Fruit fly (Drosophila melanogaster) whole organism, prepupa: Measurements from ENCODE around the gene Rpn9.

ENCODE experiments used
- Blimp-1 ChIP-seq: fragments of 200-800 bp; sonication (Bioruptor generic); optimal IDR thresholded peaks from 3 replicates; lab custom pipeline; 2017; ENCODE audit warnings: missing biosample characterization, missing genetic modification characterization, mild to moderate bottlenecking, moderate library complexity, missing genetic modification reagents
- CG10631 ChIP-seq: fragments of 200-800 bp; sonication (Bioruptor generic); optimal IDR thresholded peaks from 2 replicates; lab custom pipeline; 2016; ENCODE audit warnings: missing biosample characterization, missing genetic modification characterization
- CG11294 ChIP-seq: fragments of 200-800 bp; sonication (Bioruptor generic); IDR thresholded peaks from 2 replicates; pipeline ENCODE4 v1.3.6; 2022; ENCODE audit warnings: missing biosample characterization, missing genetic modification characterization
- CG11762 ChIP-seq: fragments of 200-800 bp; sonication (Bioruptor generic); optimal IDR thresholded peaks from 3 replicates; lab custom pipeline; 2016; ENCODE audit warnings: missing biosample characterization, missing genetic modification characterization; ENCODE audit not compliant: insufficient read depth
- CG11902 ChIP-seq: fragments of 200-800 bp; sonication (Bioruptor generic); optimal IDR thresholded peaks from 3 replicates; lab custom pipeline; 2016; ENCODE audit warnings: missing biosample characterization, missing genetic modification characterization
- CG1621 ChIP-seq: fragments of 200-800 bp; sonication (Bioruptor generic); optimal IDR thresholded peaks from 3 replicates; lab custom pipeline; 2018; ENCODE audit warnings: missing biosample characterization, mild to moderate bottlenecking, missing genetic modification characterization
- CG16779 ChIP-seq: fragments of 200-800 bp; sonication (Bioruptor generic); optimal IDR thresholded peaks from 3 replicates; lab custom pipeline; 2017; ENCODE audit warnings: missing biosample characterization, mild to moderate bottlenecking, missing genetic modification characterization
- CG3032 ChIP-seq: fragments of 200-800 bp; optimal IDR thresholded peaks from 2 replicates; lab custom pipeline; 2019; ENCODE audit warnings: missing biosample characterization, mild to moderate bottlenecking, missing genetic modification characterization, moderate library complexity
- CG31627 ChIP-seq: fragments of 200-800 bp; sonication (Bioruptor generic); optimal IDR thresholded peaks from 3 replicates; lab custom pipeline; 2016; ENCODE audit warnings: missing biosample characterization, missing genetic modification characterization
- CG32006 ChIP-seq: fragments of 200-800 bp; sonication (Bioruptor generic); optimal IDR thresholded peaks from 3 replicates; lab custom pipeline; 2017; ENCODE audit warnings: missing biosample characterization, mild to moderate bottlenecking, missing genetic modification characterization
- CG3919 ChIP-seq: fragments of 200-800 bp; sonication (Bioruptor generic); optimal IDR thresholded peaks from 3 replicates; lab custom pipeline; 2016; ENCODE audit warnings: missing biosample characterization, missing genetic modification characterization
- CG4318 ChIP-seq: fragments of 200-800 bp; sonication (Bioruptor generic); optimal IDR thresholded peaks from 3 replicates; lab custom pipeline; 2017; ENCODE audit warnings: missing biosample characterization, mild to moderate bottlenecking, missing genetic modification characterization
- CG6163 ChIP-seq: fragments of 200-800 bp; sonication (Bioruptor generic); IDR thresholded peaks from 3 replicates; pipeline ENCODE4 v1.3.6; 2022; ENCODE audit warnings: missing biosample characterization, missing genetic modification characterization
- CG6792 ChIP-seq: fragments of 200-800 bp; sonication (Bioruptor generic); optimal IDR thresholded peaks from 3 replicates; lab custom pipeline; 2016; ENCODE audit warnings: missing biosample characterization, missing genetic modification characterization
- CG6808 ChIP-seq: fragments of 200-800 bp; sonication (Bioruptor generic); optimal IDR thresholded peaks from 3 replicates; lab custom pipeline; 2017; ENCODE audit warnings: missing biosample characterization, missing genetic modification characterization, mild to moderate bottlenecking, moderate library complexity, missing genetic modification reagents
- CG6854 ChIP-seq: fragments of 200-800 bp; sonication (Bioruptor generic); optimal IDR thresholded peaks from 2 replicates; lab custom pipeline; 2017; ENCODE audit warnings: missing biosample characterization, mild to moderate bottlenecking, missing genetic modification characterization
- CG8632 ChIP-seq: fragments of 200-800 bp; sonication (Bioruptor generic); optimal IDR thresholded peaks from 3 replicates; lab custom pipeline; 2016; ENCODE audit warnings: missing biosample characterization, missing genetic modification characterization
- Eip75B ChIP-seq: fragments of 200-800 bp; sonication (Bioruptor generic); optimal IDR thresholded peaks from 3 replicates; lab custom pipeline; 2016; ENCODE audit warnings: missing biosample characterization, missing genetic modification characterization
- Eip78C ChIP-seq: fragments of 200-800 bp; sonication (Bioruptor generic); peaks from one replicate; lab custom pipeline; 2016; ENCODE audit warnings: missing biosample characterization, missing genetic modification characterization
- Eip93F ChIP-seq: fragments of 200-800 bp; sonication (Bioruptor generic); optimal IDR thresholded peaks from 2 replicates; lab custom pipeline; 2016; ENCODE audit warnings: missing biosample characterization, mild to moderate bottlenecking, missing genetic modification characterization
- Ets21C ChIP-seq: fragments of 200-800 bp; sonication (Bioruptor generic); optimal IDR thresholded peaks from 3 replicates; lab custom pipeline; 2016; ENCODE audit warnings: missing biosample characterization, missing genetic modification characterization
- Ets96B ChIP-seq: fragments of 200-800 bp; optimal IDR thresholded peaks from 2 replicates; lab custom pipeline; 2019; ENCODE audit warnings: missing biosample characterization, mild to moderate bottlenecking, missing genetic modification characterization, moderate library complexity
- Gug ChIP-seq: fragments of 200-800 bp; sonication (Bioruptor generic); IDR thresholded peaks from 2 replicates; pipeline ENCODE4 v1.3.6; 2022; ENCODE audit warnings: missing biosample characterization, missing genetic modification characterization
- Hr4 ChIP-seq: fragments of 200-800 bp; sonication (Bioruptor generic); optimal IDR thresholded peaks from 3 replicates; lab custom pipeline; 2016; ENCODE audit warnings: missing biosample characterization, missing genetic modification characterization
- Lpt ChIP-seq: fragments of 200-800 bp; sonication (Bioruptor generic); optimal IDR thresholded peaks from 3 replicates; lab custom pipeline; 2016; ENCODE audit warnings: missing biosample characterization, missing genetic modification characterization
- Smox ChIP-seq: fragments of 200-800 bp; sonication (Bioruptor generic); optimal IDR thresholded peaks from 3 replicates; lab custom pipeline; 2016; ENCODE audit warnings: missing biosample characterization, missing genetic modification characterization
- Sox14 ChIP-seq: fragments of 200-800 bp; sonication (Bioruptor generic); optimal IDR thresholded peaks from 3 replicates; lab custom pipeline; 2016; ENCODE audit warnings: missing biosample characterization, missing genetic modification characterization
- Sox15 ChIP-seq: fragments of 200-800 bp; sonication (Bioruptor generic); optimal IDR thresholded peaks from 3 replicates; lab custom pipeline; 2016; ENCODE audit warnings: missing biosample characterization, missing genetic modification characterization
- achi ChIP-seq: fragments of 200-800 bp; sonication (Bioruptor generic); optimal IDR thresholded peaks from 3 replicates; lab custom pipeline; 2016; ENCODE audit warnings: missing biosample characterization, missing genetic modification characterization
- acj6 ChIP-seq: fragments of 200-800 bp; sonication (Bioruptor generic); optimal IDR thresholded peaks from 3 replicates; lab custom pipeline; 2016; ENCODE audit warnings: missing biosample characterization, missing genetic modification characterization
- cyc ChIP-seq: fragments of 200-800 bp; sonication (Bioruptor generic); optimal IDR thresholded peaks from 3 replicates; lab custom pipeline; 2016; ENCODE audit warnings: missing biosample characterization, missing genetic modification characterization
- dsx ChIP-seq: fragments of 200-800 bp; optimal IDR thresholded peaks from 3 replicates; lab custom pipeline; 2019; ENCODE audit warnings: missing biosample characterization, mild to moderate bottlenecking, missing genetic modification characterization, moderate library complexity; ENCODE audit not compliant: poor library complexity, severe bottlenecking
- eg ChIP-seq: fragments of 200-800 bp; sonication (Bioruptor generic); IDR thresholded peaks from 3 replicates; pipeline ENCODE4 v1.3.6; 2022; ENCODE audit warnings: missing biosample characterization, missing genetic modification characterization
- esn ChIP-seq: fragments of 200-800 bp; sonication (Bioruptor generic); optimal IDR thresholded peaks from 2 replicates; lab custom pipeline; 2016; ENCODE audit warnings: missing biosample characterization, mild to moderate bottlenecking, missing genetic modification characterization, moderate library complexity
- fd85E ChIP-seq: fragments of 200-800 bp; sonication (Bioruptor generic); optimal IDR thresholded peaks from 3 replicates; lab custom pipeline; 2016; ENCODE audit warnings: missing biosample characterization, missing genetic modification characterization
- fkh ChIP-seq: fragments of 200-800 bp; sonication (Bioruptor generic); optimal IDR thresholded peaks from 3 replicates; lab custom pipeline; 2017; ENCODE audit warnings: missing biosample characterization, mild to moderate bottlenecking, missing genetic modification characterization, moderate library complexity
- net ChIP-seq: fragments of 200-800 bp; sonication (Bioruptor generic); optimal IDR thresholded peaks from 3 replicates; lab custom pipeline; 2016; ENCODE audit warnings: missing biosample characterization, missing genetic modification characterization
- pdm3 ChIP-seq: fragments of 200-800 bp; sonication (Bioruptor generic); optimal IDR thresholded peaks from 3 replicates; lab custom pipeline; 2016; ENCODE audit warnings: missing biosample characterization, missing genetic modification characterization
- salr ChIP-seq, 2 experiments: fragments of 200-800 bp; sonication (Bioruptor generic); optimal IDR thresholded peaks; 3 replicates each; lab custom pipeline; 2016 to 2018; ENCODE audit warnings: missing biosample characterization in 2 of 2, missing genetic modification characterization in 2 of 2, mild to moderate bottlenecking in 1 of 2
- spab ChIP-seq: fragments of 200-800 bp; sonication (Bioruptor generic); optimal IDR thresholded peaks from 2 replicates; lab custom pipeline; 2017; ENCODE audit warnings: missing biosample characterization, mild to moderate bottlenecking, missing genetic modification characterization, missing genetic modification reagents
- ss ChIP-seq, 2 experiments: fragments of 200-800 bp; sonication (Bioruptor generic); optimal IDR thresholded peaks; 2 replicates in 1 of 2; 3 replicates in 1 of 2; lab custom pipeline; 2017 to 2018; ENCODE audit warnings: mild to moderate bottlenecking in 2 of 2, missing biosample characterization in 2 of 2, missing genetic modification characterization in 2 of 2, moderate library complexity in 1 of 2
- svp ChIP-seq: fragments of 200-800 bp; sonication (Bioruptor generic); peaks from one replicate; lab custom pipeline; 2016; ENCODE audit warnings: missing biosample characterization, missing genetic modification characterization
- topi ChIP-seq: fragments of 200-800 bp; sonication (Bioruptor generic); optimal IDR thresholded peaks from 3 replicates; lab custom pipeline; 2016; ENCODE audit warnings: missing biosample characterization, missing genetic modification characterization
- vri ChIP-seq: fragments of 200-800 bp; sonication (Bioruptor generic); optimal IDR thresholded peaks from 3 replicates; lab custom pipeline; 2016; ENCODE audit warnings: missing biosample characterization, mild to moderate bottlenecking, missing genetic modification characterization

Rpn9 gene

dm6 chr3R:23732990-23733512 is at the start of gene Rpn9, which contains the start of gene Hmgcr:
TSS of gene Rpn9 (minus strand) at chr3R:23733462.
TSS of gene Hmgcr (plus strand) at chr3R:23733324.
- TF ChIP-seq Smox (GFP tag; lab: Kevin White, UChicago) (no peak), salr (GFP tag; optimal IDR thresholded peaks at IDR 0.05; lab: Kevin White, UChicago) (no peak), eg (GFP tag; lab: Robert Waterston, UW) (peak; percentile 10; the same call in 1 of the 3 replicates), CG6854 (GFP tag; lab: Kevin White, UChicago) (peak; percentile 22), CG8632 (GFP tag; lab: Kevin White, UChicago) (no peak), esn (GFP tag; lab: Kevin White, UChicago) (peak; percentile 23), CG6163 (GFP tag; lab: Robert Waterston, UW) (no peak), CG6792 (no peak), CG3032 (tag; lab: Kevin White, UChicago) (no peak), dsx (GFP tag; lab: Kevin White, UChicago) (peak; percentile 11), fkh (GFP tag; lab: Kevin White, UChicago) (peak; percentile 1), achi (GFP tag; lab: Kevin White, UChicago) (peak; percentile 100), Ets21C (no peak), vri (GFP tag; lab: Kevin White, UChicago) (peak; percentile 48), Eip93F (GFP tag; lab: Kevin White, UChicago) (peak; percentile 52), CG3919 (peak; percentile 39), Sox14 (GFP tag; lab: Kevin White, UChicago) (peak; percentile 39), Eip78C (peak; percentile 69), CG11294 (GFP tag; lab: Robert Waterston, UW) (no peak), Eip75B (GFP tag; lab: Kevin White, UChicago) (peak; percentile 2)

- TF ChIP-seq CG6163 (GFP tag; lab: Robert Waterston, UW) (peak; percentile 93), CG10631 (GFP tag; lab: Kevin White, UChicago) (peak; percentile 93), Sox14 (GFP tag; lab: Kevin White, UChicago) (peak; percentile 93), dsx (GFP tag; lab: Kevin White, UChicago) (peak; percentile 85), CG31627 (GFP tag; lab: Kevin White, UChicago) (peak; percentile 88), Lpt (peak; percentile 89), eg (GFP tag; lab: Robert Waterston, UW) (peak; percentile 94), CG11902 (GFP tag; lab: Kevin White, UChicago) (peak; percentile 74), pdm3 (peak; percentile 92), Sox15 (GFP tag; lab: Kevin White, UChicago) (peak; percentile 58), CG6792 (peak; percentile 83), CG16779 (peak; percentile 65), CG11294 (GFP tag; lab: Robert Waterston, UW) (peak; percentile 86), acj6 (GFP tag; lab: Kevin White, UChicago) (peak; percentile 91), achi (GFP tag; lab: Kevin White, UChicago) (peak; percentile 90), fkh (GFP tag; lab: Kevin White, UChicago) (peak; percentile 100), fd85E (GFP tag; lab: Kevin White, UChicago) (peak; percentile 48), vri (GFP tag; lab: Kevin White, UChicago) (peak; percentile 61), salr (GFP tag; optimal IDR thresholded peaks at IDR 0.05; lab: Kevin White, UChicago) (peak; percentile 66 to 83), CG4318 (GFP tag; lab: Kevin White, UChicago) (peak; percentile 91), CG11762 (GFP tag; lab: Kevin White, UChicago) (peak; percentile 82), topi (GFP tag; lab: Kevin White, UChicago) (peak; percentile 91), Hr4 (GFP tag; lab: Kevin White, UChicago) (peak; percentile 94), CG32006 (GFP tag; lab: Kevin White, UChicago) (peak; percentile 96), svp (GFP tag; lab: Kevin White, UChicago) (peak; percentile 95), Ets96B (tag; lab: Kevin White, UChicago) (peak; percentile 91), net (GFP tag; lab: Kevin White, UChicago) (peak; percentile 91), Blimp-1 (peak; percentile 90), CG1621 (peak; percentile 87), Eip78C (peak; percentile 99), Eip75B (GFP tag; lab: Kevin White, UChicago) (peak; percentile 91), Gug (GFP tag; lab: Robert Waterston, UW) (peak; percentile 88), CG6808 (GFP tag; lab: Kevin White, UChicago) (peak; percentile 77), cyc (peak; percentile 89), CG3032 (tag; lab: Kevin White, UChicago) (peak; percentile 88), ss (GFP tag; optimal IDR thresholded peaks at IDR 0.05; lab: Kevin White, UChicago) (peak; percentile 73 to 82), spab (GFP tag; lab: Kevin White, UChicago) (peak; percentile 82)
Measured at dm6 chr3R:23782456-23783402, 49.5 kb upstream of the Rpn9 start.
